Fruit fly (Drosophila melanogaster) whole organism, wandering third instar larva: Measurements from ENCODE around the gene LysB.

ENCODE experiments used
- Abd-B ChIP-seq: fragments of >200 bp; optimal IDR thresholded peaks from 2 replicates; lab custom pipeline; 2017; ENCODE audit warnings: missing biosample characterization, missing genetic modification characterization
- CrebA ChIP-seq: fragments of 200-800 bp; sonication (Bioruptor generic); optimal IDR thresholded peaks from 2 replicates; lab custom pipeline; 2016; ENCODE audit warnings: missing biosample characterization, mild to moderate bottlenecking, missing genetic modification characterization, borderline replicate concordance
- h ChIP-seq: fragments of 200-800 bp; sonication (Bioruptor generic); optimal IDR thresholded peaks from 3 replicates; lab custom pipeline; 2016; ENCODE audit warnings: missing biosample characterization, mild to moderate bottlenecking, missing genetic modification characterization
- lola ChIP-seq: fragments of >200 bp; optimal IDR thresholded peaks from 2 replicates; lab custom pipeline; 2017; ENCODE audit warnings: missing biosample characterization, missing genetic modification characterization
- pan ChIP-seq: fragments of >200 bp; optimal IDR thresholded peaks from 2 replicates; lab custom pipeline; 2017
- tai ChIP-seq: sonication (Bioruptor generic); optimal IDR thresholded peaks from 2 replicates; lab custom pipeline; 2016; ENCODE audit warnings: missing biosample characterization, missing genetic modification characterization

DNA sequence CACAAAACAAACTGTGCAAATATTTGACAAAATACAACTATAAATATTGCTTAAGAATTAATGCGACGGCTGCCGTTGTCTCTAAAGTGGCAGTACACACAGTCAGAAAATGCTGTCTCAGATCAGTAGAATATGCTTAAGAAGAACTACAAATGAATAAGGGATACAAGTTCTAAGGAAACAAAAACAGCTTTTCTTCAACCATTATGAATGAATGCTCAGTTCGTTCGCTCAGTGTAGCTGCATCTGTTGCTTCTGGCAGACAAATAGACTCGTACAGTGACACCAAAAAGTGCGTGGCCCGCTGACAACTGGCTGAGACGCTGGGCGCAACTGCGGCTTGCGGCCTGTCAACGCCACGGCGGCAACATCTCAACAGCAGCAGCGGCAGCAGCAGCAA, 41.4 kb upstream of the LysB start:
- TF ChIP-seq CrebA (GFP tag; lab: Kevin White, UChicago) (no peak), Abd-B (GFP tag; lab: Kevin White, UChicago) (no peak), tai (GFP tag; lab: Kevin White, UChicago) (no peak), lola (GFP tag; lab: Kevin White, UChicago) (no peak), h (GFP tag; lab: Kevin White, UChicago) (no peak), pan (lab: Kevin White, UChicago) (no peak)
